Worm (Caenorhabditis elegans): ENCODE results near the gene nhr-187.

ce11 chrV:3841462-3841861, 21.3 kb downstream of the nhr-187 start:
- TF ChIP-seq fkh-10 (GFP tag; optimal IDR thresholded peaks at IDR 0.05) (no peak), ets-4 (tag; optimal IDR thresholded peaks at IDR 0.05) (no peak), ama-1 (optimal IDR thresholded peaks at IDR 0.05) (no peak), ceh-18 (tag; optimal IDR thresholded peaks at IDR 0.05) (no peak), F13H6.1 (tag; optimal IDR thresholded peaks at IDR 0.05) (no peak), tbx-2 (tag; optimal IDR thresholded peaks at IDR 0.05) (no peak), dve-1 (tag; optimal IDR thresholded peaks at IDR 0.05) (no peak), pqm-1 (tag; optimal IDR thresholded peaks at IDR 0.05) (no peak), ztf-16 (tag; optimal IDR thresholded peaks at IDR 0.05) (no peak), unc-86 (tag; optimal IDR thresholded peaks at IDR 0.05) (no peak), pha-4 (tag; optimal IDR thresholded peaks at IDR 0.05) (no peak), elt-2 (tag; optimal IDR thresholded peaks at IDR 0.05) (no peak), ceh-19 (GFP tag; optimal IDR thresholded peaks at IDR 0.05) (no peak), nfya-1 (tag; optimal IDR thresholded peaks at IDR 0.05) (no peak)
